Worm (Caenorhabditis elegans): ENCODE results near the gene srxa-16.

srxa-16 gene

ce11 chrV:16114237-16114636 is at the start of gene srxa-16:
TSS of gene srxa-16 (minus strand) at chrV:16114337.
- TF ChIP-seq W03F9.2 (tag; optimal IDR thresholded peaks at IDR 0.05) (no peak), dao-5 (tag; optimal IDR thresholded peaks at IDR 0.05) (no peak), him-1 (tag; optimal IDR thresholded peaks at IDR 0.05) (no peak)

ce11 chrV:16163719-16164118 is 49.6 kb upstream of the srxa-16 start, which contains the start of gene F10A3.12:
TSS of gene F10A3.12 (plus strand) at chrV:16164019.
- TF ChIP-seq dao-5 (tag; optimal IDR thresholded peaks at IDR 0.05), result no peak

ce11 chrV:16162124-16162735 is 48.1 kb upstream of the srxa-16 start, which contains the start of the genes str-109 and F10A3.11:
TSS of gene str-109 (minus strand) at chrV:16162224.
TSS of gene F10A3.11 (plus strand) at chrV:16162685.
- no peak for TF ChIP-seq W03F9.2 (tag; optimal IDR thresholded peaks at IDR 0.05)
- TF ChIP-seq him-1 (tag; optimal IDR thresholded peaks at IDR 0.05), result no peak
- no peak for TF ChIP-seq dao-5 (tag; optimal IDR thresholded peaks at IDR 0.05)

- TF ChIP-seq dao-5 (tag; optimal IDR thresholded peaks at IDR 0.05) (no peak), W03F9.2 (tag; optimal IDR thresholded peaks at IDR 0.05) (no peak), him-1 (tag; optimal IDR thresholded peaks at IDR 0.05) (no peak)
These were observed 46.0 kb upstream of the srxa-16 start for ce11 chrV:16160087-16160486.

- TF ChIP-seq W03F9.2 (tag; optimal IDR thresholded peaks at IDR 0.05) (no peak), dao-5 (tag; optimal IDR thresholded peaks at IDR 0.05) (no peak), him-1 (tag; optimal IDR thresholded peaks at IDR 0.05) (no peak)
These were observed 45.5 kb upstream of the srxa-16 start, which contains the start of gene F10A3.17 for ce11 chrV:16159594-16159993. TSS of gene F10A3.17 (minus strand) at chrV:16159694.

- TF ChIP-seq dao-5 (tag; optimal IDR thresholded peaks at IDR 0.05) (no peak), W03F9.2 (tag; optimal IDR thresholded peaks at IDR 0.05) (no peak), him-1 (tag; optimal IDR thresholded peaks at IDR 0.05) (no peak)
These were observed 44.3 kb upstream of the srxa-16 start, which contains the start of gene str-99 for ce11 chrV:16158391-16158790. TSS of gene str-99 (minus strand) at chrV:16158491.

ce11 chrV:16155111-16155510 is 41.0 kb upstream of the srxa-16 start, which contains the start of gene str-97:
TSS of gene str-97 (minus strand) at chrV:16155211.
- no peak for TF ChIP-seq him-1 (tag; optimal IDR thresholded peaks at IDR 0.05)
- no peak for TF ChIP-seq W03F9.2 (tag; optimal IDR thresholded peaks at IDR 0.05)
- TF ChIP-seq dao-5 (tag; optimal IDR thresholded peaks at IDR 0.05), result no peak

ce11 chrV:16153375-16153774 is 39.2 kb upstream of the srxa-16 start, which contains the start of gene str-254:
TSS of gene str-254 (minus strand) at chrV:16153475.
- TF ChIP-seq dao-5 (tag; optimal IDR thresholded peaks at IDR 0.05), result no peak
- TF ChIP-seq him-1 (tag; optimal IDR thresholded peaks at IDR 0.05), result no peak
- no peak for TF ChIP-seq W03F9.2 (tag; optimal IDR thresholded peaks at IDR 0.05)

ce11 chrV:16148805-16149204 is 34.7 kb upstream of the srxa-16 start, which contains the start of gene F10A3.4:
TSS of gene F10A3.4 (plus strand) at chrV:16149105.
- no peak for TF ChIP-seq W03F9.2 (tag; optimal IDR thresholded peaks at IDR 0.05)
- no peak for TF ChIP-seq him-1 (tag; optimal IDR thresholded peaks at IDR 0.05)
- no peak for TF ChIP-seq dao-5 (tag; optimal IDR thresholded peaks at IDR 0.05)

ce11 chrV:16145009-16145408 is 30.9 kb upstream of the srxa-16 start:
- TF ChIP-seq dao-5 (tag; optimal IDR thresholded peaks at IDR 0.05), result no peak
- TF ChIP-seq W03F9.2 (tag; optimal IDR thresholded peaks at IDR 0.05), result no peak
- no peak for TF ChIP-seq him-1 (tag; optimal IDR thresholded peaks at IDR 0.05)

- TF ChIP-seq W03F9.2 (tag; optimal IDR thresholded peaks at IDR 0.05) (no peak), dao-5 (tag; optimal IDR thresholded peaks at IDR 0.05) (no peak)
These were observed 29.0 kb upstream of the srxa-16 start, which contains the start of gene fbxa-88 for ce11 chrV:16143066-16143581. TSS of gene fbxa-88 (minus strand) at chrV:16143116.

ce11 chrV:16142371-16142770 is 28.2 kb upstream of the srxa-16 start, which contains the start of gene fbxa-18:
TSS of gene fbxa-18 (plus strand) at chrV:16142671.
- TF ChIP-seq W03F9.2 (tag; optimal IDR thresholded peaks at IDR 0.05) (no peak), him-1 (tag; optimal IDR thresholded peaks at IDR 0.05) (no peak), dao-5 (tag; optimal IDR thresholded peaks at IDR 0.05) (no peak)

- TF ChIP-seq W03F9.2 (tag; optimal IDR thresholded peaks at IDR 0.05), result no peak
- no peak for TF ChIP-seq him-1 (tag; optimal IDR thresholded peaks at IDR 0.05)
- TF ChIP-seq dao-5 (tag; optimal IDR thresholded peaks at IDR 0.05), result no peak
These were observed 26.9 kb upstream of the srxa-16 start, which contains the start of gene clc-32 for ce11 chrV:16141071-16141470. TSS of gene clc-32 (minus strand) at chrV:16141171.

- TF ChIP-seq W03F9.2 (tag; optimal IDR thresholded peaks at IDR 0.05), result no peak
- no peak for TF ChIP-seq dao-5 (tag; optimal IDR thresholded peaks at IDR 0.05)
- TF ChIP-seq him-1 (tag; optimal IDR thresholded peaks at IDR 0.05), result no peak
These were observed 25.4 kb upstream of the srxa-16 start, which contains the start of gene clc-11 for ce11 chrV:16139529-16139928. TSS of gene clc-11 (minus strand) at chrV:16139629.
